Fruit fly (Drosophila melanogaster) whole organism, pupa: ENCODE measurements around the gene CD98hc.

Source experiments
- CG14655 ChIP-seq: fragments of 200-800 bp; sonication (Bioruptor generic); optimal IDR thresholded peaks from 3 replicates; lab custom pipeline; 2017; ENCODE audit warnings: mild to moderate bottlenecking, missing biosample characterization, missing genetic modification reagents, missing genetic modification characterization
- Pif1B ChIP-seq: fragments of 200-800 bp; sonication (Bioruptor generic); optimal IDR thresholded peaks from 3 replicates; lab custom pipeline; 2016; ENCODE audit warnings: missing biosample characterization, missing genetic modification characterization

dm6 chr3R:7953041-7953788 lies 25.0 kb downstream of the CD98hc start:
- no peak for TF ChIP-seq Pif1B (GFP tag; lab: Kevin White, UChicago)
- TF ChIP-seq CG14655 (GFP tag; lab: Kevin White, UChicago), result peak; percentile 60
